Worm (Caenorhabditis elegans): ENCODE measurements around the gene aat-1.

ce11 chrIV:9614695-9615094 lies 13.2 kb upstream of the aat-1 start, which contains the start of gene elt-1:
- TF ChIP-seq aly-1 (tag; optimal IDR thresholded peaks at IDR 0.05) (no peak), ama-1 (optimal IDR thresholded peaks at IDR 0.05) (no peak), ceh-13 (GFP tag; optimal IDR thresholded peaks at IDR 0.05) (no peak), hmg-4 (GFP tag; optimal IDR thresholded peaks at IDR 0.05) (no peak), F13C5.2 (tag; optimal IDR thresholded peaks at IDR 0.05) (no peak), ceh-36 (tag; optimal IDR thresholded peaks at IDR 0.05) (no peak), ets-7 (tag; optimal IDR thresholded peaks at IDR 0.05) (no peak), B0310.2 (tag; optimal IDR thresholded peaks at IDR 0.05) (no peak), flt-1 (GFP tag; IDR thresholded peaks at IDR 0.05) (no peak), hnd-1 (tag; optimal IDR thresholded peaks at IDR 0.05) (no peak), tbx-11 (GFP tag; IDR thresholded peaks at IDR 0.05) (no peak), pes-1 (GFP tag; IDR thresholded peaks at IDR 0.05) (no peak), tra-4 (tag; optimal IDR thresholded peaks at IDR 0.05) (no peak), tbx-37 (GFP tag; conservative IDR thresholded peaks at IDR 0.05) (no peak)

Measured in whole organism, early embryonic.